Worm (Caenorhabditis elegans): ENCODE results near the gene usp-46.

DNA sequence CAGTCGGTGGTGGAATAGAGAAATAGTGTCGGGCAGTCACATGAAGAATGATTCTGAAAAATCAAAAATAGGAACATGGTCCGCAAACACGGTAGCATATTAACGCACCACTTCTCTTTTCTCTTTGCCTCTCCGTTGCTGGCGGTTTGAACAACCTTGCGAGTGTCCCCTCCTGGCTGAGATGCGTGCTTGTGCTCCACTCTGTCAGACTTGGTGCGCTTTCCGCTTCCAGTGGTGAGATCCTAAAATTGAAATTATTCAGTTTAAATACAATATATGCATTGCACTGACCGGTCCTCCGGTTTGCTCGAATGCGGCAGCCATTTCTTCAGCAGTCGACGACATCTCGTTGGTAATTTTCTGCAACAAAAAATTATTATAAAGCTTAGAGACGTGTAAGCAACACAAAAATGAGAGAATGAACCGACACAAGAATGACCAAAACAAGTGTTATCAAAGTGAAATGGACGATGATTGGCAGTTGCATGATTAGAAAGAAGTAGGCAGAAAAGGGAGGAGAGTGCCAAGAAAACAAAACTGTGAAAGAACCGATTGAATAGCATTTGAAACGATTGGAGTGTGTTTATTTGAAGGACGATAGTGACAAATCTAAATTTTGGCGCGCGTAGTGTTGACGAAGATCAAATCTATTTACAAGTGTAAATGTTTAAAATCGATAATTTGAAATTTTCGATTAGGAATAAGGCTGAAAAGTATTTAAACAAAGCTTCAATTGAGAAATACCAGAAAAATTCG lies 48.8 kb downstream of the usp-46 start, which contains the start of gene ZK632.9:
- TF ChIP-seq ceh-82 (tag; optimal IDR thresholded peaks at IDR 0.05) (no peak), lsy-12 (tag; optimal IDR thresholded peaks at IDR 0.05) (no peak), ZK546.5 (tag; optimal IDR thresholded peaks at IDR 0.05) (no peak), nhr-237 (tag; optimal IDR thresholded peaks at IDR 0.05) (no peak), nhr-11 (tag; optimal IDR thresholded peaks at IDR 0.05) (no peak), unc-39 (tag; optimal IDR thresholded peaks at IDR 0.05) (no peak), nhr-23 (tag; optimal IDR thresholded peaks at IDR 0.05) (no peak), zag-1 (tag; optimal IDR thresholded peaks at IDR 0.05) (no peak)

All from whole organism, L3 larva.